Fruit fly (Drosophila melanogaster): ENCODE data around the gene CG7906.
A peak's percentile ranks its signal among the peaks of the same experiment; 100 is the strongest.

Gene CG7906

DNA sequence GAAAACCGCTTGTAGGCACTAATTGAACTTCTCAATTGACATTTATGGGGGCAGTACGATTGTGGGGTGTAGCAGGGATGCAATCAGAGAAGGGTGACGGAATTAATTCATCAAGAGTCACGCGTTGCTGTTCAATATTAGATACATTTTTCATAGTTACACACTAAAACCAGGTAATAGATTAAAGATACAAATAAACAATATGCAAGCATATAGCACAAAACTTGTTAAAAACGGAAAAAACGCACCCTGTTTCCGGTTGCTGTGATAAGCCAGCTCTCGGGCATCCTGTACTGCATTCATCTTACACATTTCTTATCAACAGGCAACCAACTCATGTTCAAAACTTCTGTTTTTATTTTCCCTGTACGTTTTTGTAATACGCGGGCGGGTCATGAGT lies 7.4 kb upstream of the CG7906 start:
- TF ChIP-seq usp (GFP tag; optimal IDR thresholded peaks at IDR 0.05) (no peak), EcR (GFP tag; optimal IDR thresholded peaks at IDR 0.05) (no peak), Dll (optimal IDR thresholded peaks at IDR 0.05) (no peak), pan (optimal IDR thresholded peaks at IDR 0.05) (no peak), psq (optimal IDR thresholded peaks at IDR 0.05) (no peak), CG8478 (optimal IDR thresholded peaks at IDR 0.05) (no peak)

DNA sequence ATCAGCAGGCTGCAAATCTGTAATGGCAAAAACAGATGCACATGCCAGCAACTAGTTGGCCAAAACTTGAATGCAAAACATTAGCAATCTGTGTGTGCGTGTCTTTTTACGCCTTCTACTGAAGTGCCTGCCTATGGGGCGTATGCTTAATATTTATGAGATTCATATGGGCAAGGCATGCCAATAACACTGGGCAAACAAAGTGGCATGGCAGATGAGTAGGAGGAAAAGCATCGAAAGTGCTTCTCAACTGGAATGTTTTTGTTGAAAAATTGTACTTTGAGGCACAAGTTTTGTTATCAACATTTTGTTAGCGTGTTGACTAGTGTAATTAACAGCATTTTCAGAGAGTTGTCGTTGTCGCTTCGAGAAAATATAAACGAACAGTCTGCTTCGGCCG lies 7.0 kb upstream of the CG7906 start:
- TF ChIP-seq pan (optimal IDR thresholded peaks at IDR 0.05) = no peak
- TF ChIP-seq CG8478 (optimal IDR thresholded peaks at IDR 0.05) = no peak
- TF ChIP-seq usp (GFP tag; optimal IDR thresholded peaks at IDR 0.05) = no peak

- TF ChIP-seq psq (optimal IDR thresholded peaks at IDR 0.05) (no peak), Dll (optimal IDR thresholded peaks at IDR 0.05) (no peak), CG8478 (optimal IDR thresholded peaks at IDR 0.05) (no peak), EcR (GFP tag; optimal IDR thresholded peaks at IDR 0.05) (no peak), usp (GFP tag; optimal IDR thresholded peaks at IDR 0.05) (no peak), pan (optimal IDR thresholded peaks at IDR 0.05) (no peak)
Observed at dm6 chr3L:14233169-14233568, 3.3 kb upstream of the CG7906 start, which contains the start of gene CG7924. TSS of gene CG7924 (plus strand) at chr3L:14233469.

dm6 chr3L:14235820-14236219 lies 615 bp upstream of the CG7906 start, which contains the start of gene CG34244:
TSS of gene CG34244 (minus strand) at chr3L:14235941.
- no peak for TF ChIP-seq usp (GFP tag; optimal IDR thresholded peaks at IDR 0.05)
- TF ChIP-seq psq (optimal IDR thresholded peaks at IDR 0.05) = no peak
- TF ChIP-seq CG8478 (optimal IDR thresholded peaks at IDR 0.05) = no peak
- no peak for TF ChIP-seq Dll (optimal IDR thresholded peaks at IDR 0.05)
- no peak for TF ChIP-seq pan (optimal IDR thresholded peaks at IDR 0.05)
- TF ChIP-seq EcR (GFP tag; optimal IDR thresholded peaks at IDR 0.05) = no peak

DNA sequence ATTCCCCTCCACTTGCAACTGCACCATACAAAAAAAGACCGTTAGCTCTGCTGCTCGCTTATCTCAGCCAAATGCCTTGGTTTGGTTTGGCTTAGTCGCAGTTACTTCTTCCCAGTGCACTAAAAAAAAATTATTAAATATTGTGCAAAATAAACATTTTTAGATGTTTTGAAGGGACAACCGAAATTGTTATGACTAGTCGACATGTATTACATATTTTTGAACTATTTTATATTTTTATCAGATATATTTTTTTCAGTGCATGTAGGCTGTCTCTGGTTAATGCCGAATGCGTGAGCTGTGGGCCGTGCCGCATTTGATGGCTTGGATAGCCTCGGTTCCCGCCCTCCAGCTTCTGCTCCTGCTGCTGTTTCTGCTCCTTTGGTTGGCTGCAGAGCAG lies 2.9 kb downstream of the CG7906 start:
- no peak for TF ChIP-seq usp (GFP tag; optimal IDR thresholded peaks at IDR 0.05)
- TF ChIP-seq EcR (GFP tag; optimal IDR thresholded peaks at IDR 0.05) = no peak
- TF ChIP-seq Dll (optimal IDR thresholded peaks at IDR 0.05) = no peak
- TF ChIP-seq CG8478 (optimal IDR thresholded peaks at IDR 0.05) = no peak
- TF ChIP-seq pan (optimal IDR thresholded peaks at IDR 0.05) = no peak
- TF ChIP-seq psq (optimal IDR thresholded peaks at IDR 0.05) = no peak

- TF ChIP-seq psq (optimal IDR thresholded peaks at IDR 0.05) (no peak), usp (GFP tag; optimal IDR thresholded peaks at IDR 0.05) (no peak), EcR (GFP tag; optimal IDR thresholded peaks at IDR 0.05) (no peak), pan (optimal IDR thresholded peaks at IDR 0.05) (no peak), Dll (optimal IDR thresholded peaks at IDR 0.05) (no peak), CG8478 (optimal IDR thresholded peaks at IDR 0.05) (no peak)
Observed at dm6 chr3L:14241065-14241464, 4.6 kb downstream of the CG7906 start.

- no peak for TF ChIP-seq pan (optimal IDR thresholded peaks at IDR 0.05)
- no peak for TF ChIP-seq psq (optimal IDR thresholded peaks at IDR 0.05)
- TF ChIP-seq EcR (GFP tag; optimal IDR thresholded peaks at IDR 0.05) = no peak
- TF ChIP-seq Dll (optimal IDR thresholded peaks at IDR 0.05) = no peak
- no peak for TF ChIP-seq CG8478 (optimal IDR thresholded peaks at IDR 0.05)
- no peak for TF ChIP-seq usp (GFP tag; optimal IDR thresholded peaks at IDR 0.05)
Observed at dm6 chr3L:14253455-14253854, 17.0 kb downstream of the CG7906 start.

- no peak for TF ChIP-seq EcR (GFP tag; optimal IDR thresholded peaks at IDR 0.05)
- no peak for TF ChIP-seq Dll (optimal IDR thresholded peaks at IDR 0.05)
- no peak for TF ChIP-seq pan (optimal IDR thresholded peaks at IDR 0.05)
- no peak for TF ChIP-seq CG8478 (optimal IDR thresholded peaks at IDR 0.05)
- TF ChIP-seq psq (optimal IDR thresholded peaks at IDR 0.05) = no peak
- TF ChIP-seq usp (GFP tag; optimal IDR thresholded peaks at IDR 0.05) = no peak
Observed at dm6 chr3L:14262770-14263169, 26.3 kb downstream of the CG7906 start.

- TF ChIP-seq CG8478 (optimal IDR thresholded peaks at IDR 0.05) = no peak
- no peak for TF ChIP-seq usp (GFP tag; optimal IDR thresholded peaks at IDR 0.05)
- TF ChIP-seq pan (optimal IDR thresholded peaks at IDR 0.05) = no peak
- no peak for TF ChIP-seq Dll (optimal IDR thresholded peaks at IDR 0.05)
- peak; percentile 67 to 82 for TF ChIP-seq EcR (GFP tag; optimal IDR thresholded peaks at IDR 0.05)
- no peak for TF ChIP-seq psq (optimal IDR thresholded peaks at IDR 0.05)
Observed at dm6 chr3L:14272109-14273070, 36.0 kb downstream of the CG7906 start.

- TF ChIP-seq usp (GFP tag; optimal IDR thresholded peaks at IDR 0.05) (no peak), CG8478 (optimal IDR thresholded peaks at IDR 0.05) (no peak), Dll (optimal IDR thresholded peaks at IDR 0.05) (peak; percentile 96), psq (optimal IDR thresholded peaks at IDR 0.05) (no peak), pan (optimal IDR thresholded peaks at IDR 0.05) (no peak), EcR (GFP tag; optimal IDR thresholded peaks at IDR 0.05) (peak in 1 of 2 experiments; percentile 41)
Observed at dm6 chr3L:14274088-14275058, 37.9 kb downstream of the CG7906 start, which contains the start of gene fz. TSS of gene fz (plus strand) at chr3L:14274343.

dm6 chr3L:14276129-14276528 lies 39.7 kb downstream of the CG7906 start:
- TF ChIP-seq CG8478 (optimal IDR thresholded peaks at IDR 0.05) (no peak), psq (optimal IDR thresholded peaks at IDR 0.05) (no peak), EcR (GFP tag; optimal IDR thresholded peaks at IDR 0.05) (no peak), usp (GFP tag; optimal IDR thresholded peaks at IDR 0.05) (no peak), pan (optimal IDR thresholded peaks at IDR 0.05) (no peak), Dll (optimal IDR thresholded peaks at IDR 0.05) (no peak)
